Fruit fly (Drosophila melanogaster) whole organism, embryonic: ENCODE results near the gene CG33269.

ENCODE experiments used
- Bdp1 ChIP-seq: fragments of 200-800 bp; sonication (Bioruptor generic); optimal IDR thresholded peaks from 3 replicates; lab custom pipeline; 2016; ENCODE audit warnings: missing biosample characterization, missing genetic modification characterization
- CG10274 ChIP-seq: fragments of 200-800 bp; sonication (Bioruptor generic); optimal IDR thresholded peaks from 3 replicates; lab custom pipeline; 2017; ENCODE audit warnings: missing biosample characterization, mild to moderate bottlenecking, missing genetic modification characterization
- CG10543 ChIP-seq: fragments of 200-800 bp; sonication (Bioruptor generic); optimal IDR thresholded peaks from 3 replicates; lab custom pipeline; 2017; ENCODE audit warnings: missing biosample characterization, mild to moderate bottlenecking, missing genetic modification characterization, moderate library complexity
- CG10654 ChIP-seq: fragments of 200-800 bp; sonication (Bioruptor generic); optimal IDR thresholded peaks from 2 replicates; lab custom pipeline; 2016; ENCODE audit warnings: missing biosample characterization, missing genetic modification characterization
- CG12299 ChIP-seq: fragments of 200-800 bp; sonication (Bioruptor generic); optimal IDR thresholded peaks from 2 replicates; lab custom pipeline; 2018; ENCODE audit warnings: missing biosample characterization, mild to moderate bottlenecking, missing genetic modification characterization
- CG13775 ChIP-seq: fragments of 200-800 bp; sonication (Bioruptor generic); optimal IDR thresholded peaks from 3 replicates; lab custom pipeline; 2017; ENCODE audit warnings: missing biosample characterization, mild to moderate bottlenecking, missing genetic modification characterization
- CG1602 ChIP-seq: fragments of 200-800 bp; sonication (Bioruptor generic); optimal IDR thresholded peaks from 3 replicates; lab custom pipeline; 2016; ENCODE audit warnings: missing biosample characterization, missing genetic modification characterization
- CG17385 ChIP-seq: fragments of 200-800 bp; sonication (Bioruptor generic); optimal IDR thresholded peaks from 3 replicates; lab custom pipeline; 2018; ENCODE audit warnings: missing biosample characterization, mild to moderate bottlenecking, missing genetic modification characterization
- CG17912 ChIP-seq: fragments of 200-800 bp; sonication (Bioruptor generic); optimal IDR thresholded peaks from 2 replicates; lab custom pipeline; 2018; ENCODE audit warnings: missing biosample characterization, mild to moderate bottlenecking, missing genetic modification characterization
- CG1792 ChIP-seq: fragments of 200-800 bp; sonication (Bioruptor generic); optimal IDR thresholded peaks from 2 replicates; lab custom pipeline; 2016; ENCODE audit warnings: missing biosample characterization, missing genetic modification characterization
- CG18599 ChIP-seq: fragments of 200-800 bp; sonication (Bioruptor generic); optimal IDR thresholded peaks from 3 replicates; lab custom pipeline; 2017; ENCODE audit warnings: missing biosample characterization, missing genetic modification characterization, mild to moderate bottlenecking, moderate library complexity, missing genetic modification reagents
- CG2678 ChIP-seq: fragments of 200-800 bp; sonication (Bioruptor generic); optimal IDR thresholded peaks from 3 replicates; lab custom pipeline; 2019; ENCODE audit warnings: missing biosample characterization, mild to moderate bottlenecking, missing genetic modification characterization, moderate library complexity
- CG3065 ChIP-seq: fragments of 200-800 bp; sonication (Bioruptor generic); optimal IDR thresholded peaks from 2 replicates; lab custom pipeline; 2016; ENCODE audit warnings: missing biosample characterization, missing genetic modification characterization
- CG4730 ChIP-seq: fragments of 200-800 bp; sonication (Bioruptor generic); IDR thresholded peaks from 2 replicates; pipeline ENCODE4 v1.3.6; 2022; ENCODE audit warnings: missing biosample characterization, missing genetic modification characterization
- CG6689 ChIP-seq: fragments of 200-800 bp; sonication (Bioruptor generic); IDR thresholded peaks from 2 replicates; pipeline ENCODE4 v1.3.6; 2022; ENCODE audit warnings: missing biosample characterization, missing genetic modification characterization
- CG7745 ChIP-seq: fragments of 200-800 bp; sonication (Bioruptor generic); optimal IDR thresholded peaks from 2 replicates; lab custom pipeline; 2018; ENCODE audit warnings: missing biosample characterization, mild to moderate bottlenecking, missing genetic modification characterization, moderate library complexity
- CG8281 ChIP-seq: fragments of 200-800 bp; sonication (Bioruptor generic); optimal IDR thresholded peaks from 2 replicates; lab custom pipeline; 2018; ENCODE audit warnings: missing biosample characterization, mild to moderate bottlenecking, missing genetic modification characterization, moderate library complexity
- CG9609 ChIP-seq: fragments of 200-800 bp; sonication (Bioruptor generic); optimal IDR thresholded peaks from 3 replicates; lab custom pipeline; 2016; ENCODE audit warnings: missing biosample characterization, missing genetic modification characterization
- CG9727 ChIP-seq: fragments of 200-800 bp; sonication (Bioruptor generic); optimal IDR thresholded peaks from 3 replicates; lab custom pipeline; 2017; ENCODE audit warnings: missing biosample characterization, mild to moderate bottlenecking, missing genetic modification characterization
- D ChIP-seq, 2 experiments: fragments of 200-800 bp in 1 of 2; fragments of >200 bp in 1 of 2; sonication (Bioruptor generic) in 1 of 2; optimal IDR thresholded peaks; 2 replicates in 1 of 2; 3 replicates in 1 of 2; lab custom pipeline; 2017; ENCODE audit warnings: mild to moderate bottlenecking in 1 of 2, missing biosample characterization in 1 of 2, missing genetic modification characterization in 1 of 2, missing genetic modification reagents in 1 of 2
- Deaf1 ChIP-seq: fragments of 200-800 bp; optimal IDR thresholded peaks from 3 replicates; lab custom pipeline; 2019; ENCODE audit warnings: missing biosample characterization, mild to moderate bottlenecking, missing genetic modification characterization, moderate library complexity
- Drgx ChIP-seq: fragments of 200-800 bp; sonication (Bioruptor generic); IDR thresholded peaks from 2 replicates; pipeline ENCODE4 v1.3.6; 2022; ENCODE audit warnings: missing biosample characterization, missing genetic modification characterization
- ERR ChIP-seq: fragments of 200-800 bp; sonication (Bioruptor generic); optimal IDR thresholded peaks from 2 replicates; lab custom pipeline; 2016; ENCODE audit warnings: missing biosample characterization, missing genetic modification characterization
- MESR4 ChIP-seq: fragments of 200-800 bp; sonication (Bioruptor generic); optimal IDR thresholded peaks from 2 replicates; lab custom pipeline; 2018; ENCODE audit warnings: missing biosample characterization, mild to moderate bottlenecking, missing genetic modification characterization, moderate library complexity
- MTF-1 ChIP-seq: fragments of 200-800 bp; sonication (Bioruptor generic); optimal IDR thresholded peaks from 2 replicates; lab custom pipeline; 2018; ENCODE audit warnings: missing biosample characterization, mild to moderate bottlenecking, missing genetic modification characterization, borderline replicate concordance
- Mad ChIP-seq: fragments of 200-800 bp; sonication (Bioruptor generic); optimal IDR thresholded peaks from 2 replicates; lab custom pipeline; 2016; ENCODE audit warnings: missing biosample characterization, missing genetic modification characterization
- Neu2 ChIP-seq: fragments of 200-800 bp; sonication (Bioruptor generic); optimal IDR thresholded peaks from 3 replicates; lab custom pipeline; 2016; ENCODE audit warnings: missing biosample characterization, missing genetic modification characterization, borderline replicate concordance
- Ptx1 ChIP-seq: fragments of 200-800 bp; sonication (Bioruptor generic); IDR thresholded peaks from 2 replicates; pipeline ENCODE4 v1.3.6; 2022; ENCODE audit warnings: missing biosample characterization, missing genetic modification characterization
- Ssrp ChIP-seq: fragments of 200-800 bp; sonication (Bioruptor generic); optimal IDR thresholded peaks from 2 replicates; lab custom pipeline; 2018; ENCODE audit warnings: missing biosample characterization, mild to moderate bottlenecking, missing genetic modification characterization, moderate library complexity
- Usf ChIP-seq: fragments of 200-800 bp; sonication (Bioruptor generic); optimal IDR thresholded peaks from 2 replicates; lab custom pipeline; 2017; ENCODE audit warnings: missing genotype, missing biosample characterization, missing genetic modification characterization
- bab2 ChIP-seq: fragments of 200-800 bp; sonication (Bioruptor generic); optimal IDR thresholded peaks from 2 replicates; lab custom pipeline; 2016; ENCODE audit warnings: missing biosample characterization, missing genetic modification characterization
- da ChIP-seq: fragments of 200-800 bp; sonication (Bioruptor generic); optimal IDR thresholded peaks from 2 replicates; lab custom pipeline; 2016; ENCODE audit warnings: missing biosample characterization, missing genetic modification characterization
- dmrt99B ChIP-seq: fragments of 200-800 bp; sonication (Bioruptor generic); optimal IDR thresholded peaks from 2 replicates; lab custom pipeline; 2018; ENCODE audit warnings: missing biosample characterization, mild to moderate bottlenecking, missing genetic modification characterization, moderate library complexity
- dysf ChIP-seq: fragments of 200-800 bp; sonication (Bioruptor generic); IDR thresholded peaks from 3 replicates; pipeline ENCODE4 v1.3.6; 2022; ENCODE audit warnings: missing biosample characterization, missing genetic modification characterization
- fu2 ChIP-seq: fragments of 200-800 bp; sonication (Bioruptor generic); optimal IDR thresholded peaks from 2 replicates; lab custom pipeline; 2016; ENCODE audit warnings: missing biosample characterization, missing genetic modification characterization
- grn ChIP-seq: fragments of 200-800 bp; sonication (Bioruptor generic); optimal IDR thresholded peaks from 3 replicates; lab custom pipeline; 2017; ENCODE audit warnings: missing biosample characterization, missing genetic modification characterization
- hbn ChIP-seq: fragments of 200-800 bp; sonication (Bioruptor generic); IDR thresholded peaks from 2 replicates; pipeline ENCODE4 v1.3.6; 2022; ENCODE audit warnings: missing biosample characterization, missing genetic modification characterization; ENCODE audit not compliant: partially characterized antibody
- kay ChIP-seq: fragments of 200-800 bp; sonication (Bioruptor generic); optimal IDR thresholded peaks from 2 replicates; lab custom pipeline; 2016; ENCODE audit warnings: missing biosample characterization, missing genetic modification characterization
- kni ChIP-seq: fragments of 200-800 bp; sonication (Bioruptor generic); optimal IDR thresholded peaks from 3 replicates; lab custom pipeline; 2017; ENCODE audit warnings: mild to moderate bottlenecking, missing biosample characterization, missing genetic modification reagents, missing genetic modification characterization
- lab ChIP-seq: fragments of 200-800 bp; sonication (Bioruptor generic); optimal IDR thresholded peaks from 3 replicates; lab custom pipeline; 2017; ENCODE audit warnings: missing biosample characterization, missing genetic modification characterization, mild to moderate bottlenecking, moderate library complexity, missing genetic modification reagents
- nau ChIP-seq: fragments of 200-800 bp; sonication (Bioruptor generic); optimal IDR thresholded peaks from 3 replicates; lab custom pipeline; 2017; ENCODE audit warnings: missing biosample characterization, mild to moderate bottlenecking, missing genetic modification characterization, missing genetic modification reagents
- row ChIP-seq: fragments of 200-800 bp; sonication (Bioruptor generic); IDR thresholded peaks from 3 replicates; pipeline ENCODE4 v1.3.6; 2022; ENCODE audit warnings: missing biosample characterization, missing genetic modification characterization
- stc ChIP-seq: fragments of 200-800 bp; sonication (Bioruptor generic); IDR thresholded peaks from 2 replicates; pipeline ENCODE4 v1.3.6; 2022; ENCODE audit warnings: missing biosample characterization, missing genetic modification characterization
- tin ChIP-seq: fragments of 200-800 bp; sonication (Bioruptor generic); optimal IDR thresholded peaks from 3 replicates; lab custom pipeline; 2016; ENCODE audit warnings: missing biosample characterization, missing genetic modification characterization
- trem ChIP-seq: fragments of 200-800 bp; optimal IDR thresholded peaks from 3 replicates; lab custom pipeline; 2019; ENCODE audit warnings: missing biosample characterization, mild to moderate bottlenecking, missing genetic modification characterization, moderate library complexity
- vfl ChIP-seq: fragments of 200-800 bp; sonication (Bioruptor generic); optimal IDR thresholded peaks from 2 replicates; lab custom pipeline; 2016; ENCODE audit warnings: missing biosample characterization, missing genetic modification characterization
- vnd ChIP-seq: fragments of 200-800 bp; sonication (Bioruptor generic); IDR thresholded peaks from 3 replicates; pipeline ENCODE4 v1.3.6; 2022; ENCODE audit warnings: missing biosample characterization, missing genetic modification characterization; ENCODE audit not compliant: partially characterized antibody
- wor ChIP-seq: fragments of 200-800 bp; sonication (Bioruptor generic); IDR thresholded peaks from 2 replicates; pipeline ENCODE4 v1.3.6; 2022; ENCODE audit warnings: missing biosample characterization, missing genetic modification characterization

Gene CG33269

DNA sequence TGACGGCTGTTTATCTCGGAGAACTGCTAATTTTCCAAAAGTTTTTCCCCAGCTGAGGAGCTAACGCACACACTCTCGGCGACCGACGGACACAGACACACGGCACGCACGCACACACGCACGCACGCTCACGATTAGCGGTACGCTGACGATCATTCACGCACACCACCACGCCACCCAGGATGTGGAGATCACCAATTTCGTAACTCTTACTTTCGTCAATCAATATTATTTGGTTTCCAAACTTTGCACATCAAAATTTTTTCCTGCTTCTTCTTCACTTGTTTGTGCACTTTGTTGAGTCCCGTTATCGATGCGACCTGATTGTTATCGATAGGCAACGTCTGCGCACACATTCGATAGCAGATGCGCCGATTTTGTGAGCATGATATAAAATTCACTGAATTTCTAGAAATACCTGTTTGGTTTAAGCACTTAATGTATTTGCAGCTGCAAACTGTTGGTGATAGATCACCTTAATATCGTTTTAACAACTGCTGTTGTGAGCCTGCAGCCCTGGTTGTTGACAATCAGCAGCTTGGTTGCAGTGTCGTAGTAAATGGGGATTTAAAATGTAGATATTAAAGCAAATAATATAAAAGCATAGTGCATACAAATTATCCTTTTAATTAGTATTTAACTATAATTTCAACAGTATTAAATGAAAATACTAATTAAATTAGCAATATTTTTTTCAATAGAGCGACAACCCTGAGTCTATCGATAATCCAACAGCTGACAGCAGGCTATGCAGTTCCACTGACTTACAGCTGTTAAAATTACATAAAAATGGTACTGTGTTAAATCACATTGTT lies 19.8 kb downstream of the CG33269 start, which contains the start of the genes CG7394 and Mob2 (continued):
- TF ChIP-seq Deaf1 (tag; lab: Kevin White, UChicago) (peak; percentile 67), tin (GFP tag; lab: Kevin White, UChicago) (peak; percentile 94), Neu2 (peak; percentile 60), Ssrp (tag; lab: Kevin White, UChicago) (peak; percentile 86), dmrt99B (tag; lab: Kevin White, UChicago) (peak; percentile 83), stc (peak; percentile 85), CG17912 (peak; percentile 52), CG12299 (peak; percentile 84), nau (GFP tag; lab: Kevin White, UChicago) (peak; percentile 63), dysf (GFP tag; lab: Robert Waterston, UW) (peak; percentile 91), CG4730 (GFP tag; lab: Robert Waterston, UW) (peak; percentile 85), CG9609 (GFP tag; lab: Kevin White, UChicago) (peak; percentile 75), kni (GFP tag; lab: Kevin White, UChicago) (peak; percentile 20), CG8281 (peak; percentile 62), vfl (GFP tag; lab: Kevin White, UChicago) (peak; percentile 55), CG7745 (tag; lab: Kevin White, UChicago) (no peak), CG1602 (GFP tag; lab: Kevin White, UChicago) (peak; percentile 89), row (peak; percentile 96), MTF-1 (GFP tag; lab: Kevin White, UChicago) (peak; percentile 76), CG10654 (GFP tag; lab: Kevin White, UChicago) (peak; percentile 90), da (GFP tag; lab: Kevin White, UChicago) (peak; percentile 59), Ptx1 (GFP tag; lab: Robert Waterston, UW) (peak; percentile 91), kay (GFP tag; lab: Kevin White, UChicago) (peak; percentile 84), trem (tag; lab: Kevin White, UChicago) (peak; percentile 79), CG18599 (GFP tag; lab: Kevin White, UChicago) (peak; percentile 87), Drgx (GFP tag; lab: Robert Waterston, UW) (peak; percentile 87), CG6689 (GFP tag; lab: Robert Waterston, UW) (peak; percentile 90), hbn (GFP tag; lab: Robert Waterston, UW) (peak; percentile 81; the same call in 1 of the 2 replicates), wor (peak; percentile 80), Mad (GFP tag; lab: Kevin White, UChicago) (peak; percentile 84), ERR (GFP tag; lab: Kevin White, UChicago) (peak; percentile 41), grn (GFP tag; lab: Kevin White, UChicago) (peak; percentile 61), CG2678 (tag; lab: Kevin White, UChicago) (peak; percentile 92), CG10274 (GFP tag; lab: Kevin White, UChicago) (peak; percentile 58), bab2 (GFP tag; lab: Kevin White, UChicago) (peak; percentile 88), CG3065 (peak; percentile 75), fu2 (GFP tag; lab: Kevin White, UChicago) (peak; percentile 55), CG17385 (GFP tag; lab: Kevin White, UChicago) (peak; percentile 95), CG9727 (GFP tag; lab: Kevin White, UChicago) (peak; percentile 93), Usf (peak; percentile 48), MESR4 (GFP tag; lab: Kevin White, UChicago) (peak; percentile 80), CG1792 (GFP tag; lab: Kevin White, UChicago) (peak; percentile 47), Bdp1 (GFP tag; lab: Kevin White, UChicago) (peak; percentile 80), D (optimal IDR thresholded peaks at IDR 0.05; lab: Kevin White, UChicago) (peak; percentile 63), D (GFP tag; optimal IDR thresholded peaks at IDR 0.05; lab: Kevin White, UChicago) (peak; percentile 70), vnd (GFP tag; lab: Robert Waterston, UW) (peak; percentile 86), CG10543 (GFP tag; lab: Kevin White, UChicago) (peak; percentile 89), lab (peak; percentile 90), CG13775 (GFP tag; lab: Kevin White, UChicago) (peak; percentile 94)
